Worm (Caenorhabditis elegans): ENCODE measurements around the gene idpb-2.

idpb-2 gene

DNA sequence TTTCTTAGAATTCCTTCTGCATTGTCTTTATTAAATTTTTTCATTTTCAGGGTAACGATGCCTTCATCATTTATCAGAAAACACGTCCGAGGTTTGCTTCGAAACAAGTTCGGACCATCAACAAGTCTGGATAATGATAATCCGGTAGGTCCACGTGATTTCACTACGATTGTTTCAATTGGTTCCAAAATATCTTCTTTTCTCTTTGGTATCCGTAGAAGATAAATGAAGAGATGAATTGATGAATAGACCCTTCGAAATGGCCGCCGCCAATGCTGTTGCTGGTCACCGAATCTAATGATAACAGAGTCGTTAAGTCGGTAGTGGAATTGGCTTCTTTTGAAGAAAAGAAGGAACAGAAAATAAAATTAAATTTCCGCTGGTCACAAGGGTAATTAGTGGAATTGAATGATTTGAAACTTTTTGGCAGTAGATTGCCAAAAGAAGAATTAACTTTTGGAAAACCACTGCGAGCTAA, 19.5 kb downstream of the idpb-2 start, which contains the start of gene F33G12.6:
Gene F33G12.6 (plus strand): TSS at position 51 of the 478 bp plus-strand sequence.
- no peak for TF ChIP-seq ceh-27 (GFP tag; optimal IDR thresholded peaks at IDR 0.05)
- no peak for TF ChIP-seq ceh-100 (GFP tag; IDR thresholded peaks at IDR 0.05)
- no peak for TF ChIP-seq die-1 (tag; optimal IDR thresholded peaks at IDR 0.05)
- no peak for TF ChIP-seq mel-28 (tag; optimal IDR thresholded peaks at IDR 0.05; ENCODE audit: borderline replicate concordance)
- TF ChIP-seq Y53F4B.3 (GFP tag; IDR thresholded peaks at IDR 0.05): no peak
- no peak for TF ChIP-seq lir-1 (GFP tag; conservative IDR thresholded peaks at IDR 0.05)
- no peak for TF ChIP-seq Y79H2A.3 (GFP tag; conservative IDR thresholded peaks at IDR 0.05)
- TF ChIP-seq athp-1 (tag; optimal IDR thresholded peaks at IDR 0.05): no peak
- TF ChIP-seq madf-8 (GFP tag; conservative IDR thresholded peaks at IDR 0.05): no peak
- TF ChIP-seq nfya-2 (GFP tag; IDR thresholded peaks at IDR 0.05): no peak
- no peak for TF ChIP-seq nhr-179 (tag; optimal IDR thresholded peaks at IDR 0.05)
- no peak for TF ChIP-seq lsl-1 (GFP tag; optimal IDR thresholded peaks at IDR 0.05)
- TF ChIP-seq F49E8.2 (tag; optimal IDR thresholded peaks at IDR 0.05; ENCODE audit: insufficient read depth): no peak
- no peak for TF ChIP-seq B0019.2 (GFP tag; conservative IDR thresholded peaks at IDR 0.05)
- no peak for TF ChIP-seq repo-1 (tag; optimal IDR thresholded peaks at IDR 0.05)
- no peak for TF ChIP-seq hlh-12 (tag; optimal IDR thresholded peaks at IDR 0.05)
- TF ChIP-seq him-1 (tag; optimal IDR thresholded peaks at IDR 0.05): no peak

DNA sequence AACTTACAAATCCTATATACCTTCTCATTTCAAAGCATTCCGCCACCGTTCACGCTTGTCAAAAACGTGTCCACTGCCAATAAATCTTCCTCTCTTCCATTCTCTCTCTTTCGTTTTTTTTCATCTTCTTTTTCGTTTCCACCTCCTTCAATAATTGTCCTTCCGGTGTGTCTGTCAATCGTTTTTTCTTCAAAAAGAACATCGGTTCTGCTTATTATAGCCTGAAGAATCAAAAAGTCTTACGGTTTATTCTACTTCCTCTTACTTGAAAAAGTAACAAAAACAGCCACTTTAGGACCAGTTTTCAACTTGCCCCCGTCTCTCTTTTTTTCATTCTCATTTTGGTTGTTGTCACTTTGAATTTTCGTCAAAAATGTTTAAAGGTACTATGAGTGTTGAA, 20.2 kb downstream of the idpb-2 start:
- TF ChIP-seq lin-40 (tag; optimal IDR thresholded peaks at IDR 0.05): peak; percentile 45
- peak; percentile 37 for TF ChIP-seq unc-62 (GFP tag; optimal IDR thresholded peaks at IDR 0.05)
- TF ChIP-seq ceh-27 (GFP tag; optimal IDR thresholded peaks at IDR 0.05): peak; percentile 47
- TF ChIP-seq tbp1 (GFP tag; optimal IDR thresholded peaks at IDR 0.05): no peak

DNA sequence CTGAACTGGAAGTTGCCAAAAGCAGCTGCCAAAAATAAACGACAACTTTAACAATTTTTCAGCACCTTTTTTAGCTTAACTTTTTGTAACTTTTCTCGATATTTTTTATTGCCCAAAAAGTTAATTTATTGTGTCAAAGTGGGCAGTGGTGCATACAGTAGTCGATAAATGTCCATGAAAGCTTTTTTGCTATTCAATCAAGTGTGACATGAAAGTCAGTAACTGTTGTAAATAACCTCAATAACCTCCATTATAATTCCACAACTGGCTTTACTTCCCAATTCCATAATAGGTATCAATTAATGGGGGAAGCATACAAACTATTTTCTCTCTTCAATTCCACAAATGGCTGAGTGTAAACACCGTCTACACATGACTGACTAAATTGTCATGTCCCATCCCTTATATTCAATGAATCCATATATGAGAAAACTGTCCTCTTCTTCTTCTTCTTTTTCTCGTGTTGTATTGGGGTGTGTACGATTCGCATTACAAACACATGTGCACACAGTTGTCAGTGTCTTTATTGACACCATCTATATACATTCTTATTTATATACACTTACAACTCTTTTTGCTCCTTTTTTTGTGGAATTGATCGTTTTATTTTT, 21.1 kb downstream of the idpb-2 start:
- TF ChIP-seq nfyb-1 (GFP tag; IDR thresholded peaks at IDR 0.05) (no peak), hmg-1.2 (GFP tag; IDR thresholded peaks at IDR 0.05) (no peak), ztf-28 (GFP tag; IDR thresholded peaks at IDR 0.05) (no peak), unc-62 (GFP tag; optimal IDR thresholded peaks at IDR 0.05) (no peak), dox-1 (GFP tag; IDR thresholded peaks at IDR 0.05) (no peak), K12H6.12 (tag; optimal IDR thresholded peaks at IDR 0.05) (no peak), ceh-100 (GFP tag; IDR thresholded peaks at IDR 0.05) (no peak), ccch-3 (GFP tag; optimal IDR thresholded peaks at IDR 0.05) (no peak), Y95B8A.8 (GFP tag; IDR thresholded peaks at IDR 0.05) (no peak), hmg-20 (GFP tag; IDR thresholded peaks at IDR 0.05) (no peak), snpc-3.4 (tag; optimal IDR thresholded peaks at IDR 0.05) (no peak), nfya-2 (GFP tag; IDR thresholded peaks at IDR 0.05) (no peak), Y53F4B.3 (GFP tag; IDR thresholded peaks at IDR 0.05) (no peak), efl-1 (GFP tag; optimal IDR thresholded peaks at IDR 0.05) (no peak), die-1 (tag; optimal IDR thresholded peaks at IDR 0.05) (no peak), lag-1 (GFP tag; IDR thresholded peaks at IDR 0.05) (no peak), unc-130 (GFP tag; optimal IDR thresholded peaks at IDR 0.05) (no peak)

DNA sequence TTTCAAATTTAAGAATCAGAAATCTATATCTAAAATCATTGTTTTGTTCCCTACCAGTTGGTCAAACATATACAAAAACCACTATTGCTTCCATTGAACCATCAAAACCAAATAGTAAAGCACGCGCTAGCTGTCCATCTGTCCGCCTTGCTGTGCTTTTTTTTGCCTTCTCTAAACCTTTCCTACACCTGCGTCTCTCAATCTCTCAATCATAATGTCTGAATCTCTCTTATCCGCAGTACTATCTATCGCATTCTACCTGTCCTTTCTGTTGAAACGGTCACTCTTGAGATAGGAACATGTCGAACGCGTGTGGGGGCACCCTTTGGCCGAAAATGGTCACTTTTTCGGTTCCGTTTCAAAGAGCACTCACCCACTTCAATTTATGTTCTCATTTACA, 22.1 kb downstream of the idpb-2 start:
- no peak for TF ChIP-seq aptf-3 (GFP tag; IDR thresholded peaks at IDR 0.05)
- peak; percentile 70; the same call in 1 of the 2 replicates for TF ChIP-seq hmg-1.2 (GFP tag; IDR thresholded peaks at IDR 0.05)
- no peak for TF ChIP-seq cebp-1 (GFP tag; IDR thresholded peaks at IDR 0.05)
- peak; percentile 19 for TF ChIP-seq cebp-1 (tag; optimal IDR thresholded peaks at IDR 0.05)
- no peak for TF ChIP-seq nfya-1 (tag; optimal IDR thresholded peaks at IDR 0.05; ENCODE audit: borderline replicate concordance, insufficient read depth)
- no peak for TF ChIP-seq K12H6.12 (tag; optimal IDR thresholded peaks at IDR 0.05)
- TF ChIP-seq dpff-1 (tag; optimal IDR thresholded peaks at IDR 0.05): no peak

All from whole organism, young adult.